Fruit fly (Drosophila melanogaster): ENCODE results near the gene CG1662.

CG1662 gene

DNA sequence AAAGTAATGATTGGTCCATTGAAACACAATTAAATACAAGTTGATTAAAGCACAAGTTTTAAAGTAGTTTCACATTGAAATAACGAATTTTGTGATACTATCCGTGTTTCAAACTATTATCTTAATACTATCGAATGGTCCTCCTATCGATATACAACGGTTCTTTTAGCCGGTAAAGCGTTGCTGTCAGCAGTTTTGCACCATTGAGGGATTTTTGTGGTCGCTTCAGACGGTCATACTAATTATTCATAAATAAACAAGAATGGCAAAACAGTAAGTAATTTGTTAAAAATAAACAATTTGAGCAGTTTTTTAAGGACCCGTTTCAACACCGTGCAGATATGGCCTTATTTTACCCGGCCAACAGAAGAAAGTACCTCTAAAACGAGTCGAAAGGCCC lies 49.2 kb upstream of the CG1662 start, which contains the start of gene CG15747 (continued):
- TF ChIP-seq otp (GFP tag; IDR thresholded peaks at IDR 0.05) (no peak), kah (GFP tag; optimal IDR thresholded peaks at IDR 0.05) (no peak), CG8089 (GFP tag; optimal IDR thresholded peaks at IDR 0.05) (no peak), vvl (GFP tag; IDR thresholded peaks at IDR 0.05) (peak; percentile 58), Kr (GFP tag; optimal IDR thresholded peaks at IDR 0.05) (no peak), unpg (GFP tag; optimal IDR thresholded peaks at IDR 0.05) (no peak), p53 (GFP tag; optimal IDR thresholded peaks at IDR 0.05) (no peak)

DNA sequence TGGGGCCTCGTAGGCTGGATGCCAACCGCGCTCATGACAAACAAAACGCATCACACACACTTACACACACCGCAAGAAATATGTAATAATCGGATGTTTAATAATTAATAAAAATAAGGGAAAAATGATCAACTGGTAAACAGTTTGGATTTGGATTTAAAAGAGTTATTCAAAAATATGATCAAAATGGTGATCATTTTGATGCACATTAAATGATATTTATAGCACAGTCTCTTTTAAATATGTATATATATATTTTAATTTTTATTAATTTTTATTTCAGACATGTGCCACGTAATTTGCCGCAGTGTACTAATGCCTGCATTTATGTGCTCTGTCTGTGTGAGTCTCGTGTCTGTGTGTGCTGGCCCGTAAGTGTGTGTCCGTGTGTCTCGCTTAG lies 42.0 kb upstream of the CG1662 start:
- no peak for TF ChIP-seq fd64A (GFP tag; optimal IDR thresholded peaks at IDR 0.05)
- no peak for TF ChIP-seq CG7556 (GFP tag; optimal IDR thresholded peaks at IDR 0.05)
- no peak for TF ChIP-seq nau (GFP tag; optimal IDR thresholded peaks at IDR 0.05)
- no peak for TF ChIP-seq sc (optimal IDR thresholded peaks at IDR 0.05)
- no peak for TF ChIP-seq sc (GFP tag; optimal IDR thresholded peaks at IDR 0.05)
- no peak for TF ChIP-seq Trl (optimal IDR thresholded peaks at IDR 0.05)
- no peak for TF ChIP-seq Trl (GFP tag; optimal IDR thresholded peaks at IDR 0.05)
- no peak for TF ChIP-seq Optix (GFP tag; IDR thresholded peaks at IDR 0.05)
- no peak for TF ChIP-seq gfzf (GFP tag; optimal IDR thresholded peaks at IDR 0.05)
- TF ChIP-seq CG2678 (tag; optimal IDR thresholded peaks at IDR 0.05) = peak; percentile 25
- no peak for TF ChIP-seq CG10274 (GFP tag; optimal IDR thresholded peaks at IDR 0.05)
- TF ChIP-seq CG9437 (GFP tag; optimal IDR thresholded peaks at IDR 0.05) = no peak
- TF ChIP-seq Rx (GFP tag; IDR thresholded peaks at IDR 0.05) = no peak
- TF ChIP-seq Oli (tag; optimal IDR thresholded peaks at IDR 0.05) = no peak
- no peak for TF ChIP-seq Dll (GFP tag; IDR thresholded peaks at IDR 0.05; ENCODE audit: partially characterized antibody)
- TF ChIP-seq CG18599 (GFP tag; optimal IDR thresholded peaks at IDR 0.05) = peak; percentile 40
- TF ChIP-seq Hr78 (GFP tag; optimal IDR thresholded peaks at IDR 0.05) = no peak
- TF ChIP-seq esg (GFP tag; conservative IDR thresholded peaks at IDR 0.05) = no peak
- no peak for TF ChIP-seq scrt (GFP tag; optimal IDR thresholded peaks at IDR 0.05)
- no peak for TF ChIP-seq C15 (GFP tag; IDR thresholded peaks at IDR 0.05)
- TF ChIP-seq CG11695 (GFP tag; IDR thresholded peaks at IDR 0.05) = no peak
- no peak for TF ChIP-seq nerfin-2 (GFP tag; IDR thresholded peaks at IDR 0.05; ENCODE audit: partially characterized antibody)
- TF ChIP-seq CG3281 (GFP tag; optimal IDR thresholded peaks at IDR 0.05) = peak; percentile 3
- TF ChIP-seq CG14860 (GFP tag; IDR thresholded peaks at IDR 0.05; ENCODE audit: partially characterized antibody) = 0 out of 3 replicates have a peak, but pooled peaks have one; percentile 20
- peak; percentile 8 for TF ChIP-seq CG7839 (tag; optimal IDR thresholded peaks at IDR 0.05)
- TF ChIP-seq lab (GFP tag; optimal IDR thresholded peaks at IDR 0.05) = peak; percentile 21
- TF ChIP-seq CG13123 (GFP tag; optimal IDR thresholded peaks at IDR 0.05) = no peak
- TF ChIP-seq gem (tag; optimal IDR thresholded peaks at IDR 0.05) = peak; percentile 25
- no peak for TF ChIP-seq Gug (GFP tag; IDR thresholded peaks at IDR 0.05)
- TF ChIP-seq Fer1 (GFP tag; optimal IDR thresholded peaks at IDR 0.05) = no peak
- 0 out of 2 replicates have a peak, but pooled peaks have one; percentile 21 for TF ChIP-seq Drgx (GFP tag; IDR thresholded peaks at IDR 0.05)
- TF ChIP-seq Stat92E (GFP tag; optimal IDR thresholded peaks at IDR 0.05) = no peak

DNA sequence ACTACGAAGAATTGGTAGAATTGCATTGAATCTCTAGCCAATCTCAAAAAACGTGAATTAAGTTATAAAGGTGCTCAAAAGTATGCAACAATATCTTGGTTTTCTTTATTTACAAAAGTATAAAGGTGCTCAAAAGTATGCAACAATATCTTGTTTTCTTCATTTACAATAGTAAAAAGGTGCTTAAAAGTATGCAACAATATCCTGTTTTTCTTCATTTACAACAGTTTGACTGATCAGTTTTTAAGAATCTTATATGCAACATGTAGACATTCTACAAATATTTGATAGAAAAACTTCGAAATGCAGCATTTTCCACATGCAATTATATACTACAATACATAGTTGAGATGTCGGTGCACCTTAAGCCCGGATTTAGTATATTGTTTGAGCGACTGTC lies 40.4 kb upstream of the CG1662 start:
- TF ChIP-seq her (GFP tag; optimal IDR thresholded peaks at IDR 0.05) = no peak
- peak; percentile 76 for TF ChIP-seq CG8290 (GFP tag; optimal IDR thresholded peaks at IDR 0.05)
- TF ChIP-seq CG8290 (tag; optimal IDR thresholded peaks at IDR 0.05) = peak in 1 of 2 experiments; percentile 94
- TF ChIP-seq CG17912 (GFP tag; optimal IDR thresholded peaks at IDR 0.05) = no peak
- no peak for TF ChIP-seq CG9437 (GFP tag; optimal IDR thresholded peaks at IDR 0.05)
- no peak for TF ChIP-seq CG6654 (GFP tag; optimal IDR thresholded peaks at IDR 0.05)
- no peak for TF ChIP-seq CG8944 (GFP tag; optimal IDR thresholded peaks at IDR 0.05)
- peak; percentile 29; the same call in 1 of the 2 replicates for TF ChIP-seq CG17612 (GFP tag; IDR thresholded peaks at IDR 0.05)
- TF ChIP-seq Dbx (GFP tag; IDR thresholded peaks at IDR 0.05) = no peak
- no peak for TF ChIP-seq CG30403 (GFP tag; optimal IDR thresholded peaks at IDR 0.05)
- no peak for TF ChIP-seq CG9609 (GFP tag; optimal IDR thresholded peaks at IDR 0.05)

Data from whole organism, embryonic.